Fruit fly (Drosophila melanogaster): Measurements from ENCODE around the gene Exo84.

The Exo84 gene

dm6 chr3R:26021195-26021914, 30.7 kb downstream of the Exo84 start (continued):
- TF ChIP-seq fru (GFP tag; optimal IDR thresholded peaks at IDR 0.05), result peak; percentile 89
- TF ChIP-seq ey (GFP tag; optimal IDR thresholded peaks at IDR 0.05), result peak; percentile 88
- peak; percentile 75 for TF ChIP-seq Dif (GFP tag; optimal IDR thresholded peaks at IDR 0.05; ENCODE audit: partially characterized antibody)
- TF ChIP-seq psq (GFP tag; optimal IDR thresholded peaks at IDR 0.05), result peak; percentile 88
- no peak for TF ChIP-seq lola (GFP tag; optimal IDR thresholded peaks at IDR 0.05)

DNA sequence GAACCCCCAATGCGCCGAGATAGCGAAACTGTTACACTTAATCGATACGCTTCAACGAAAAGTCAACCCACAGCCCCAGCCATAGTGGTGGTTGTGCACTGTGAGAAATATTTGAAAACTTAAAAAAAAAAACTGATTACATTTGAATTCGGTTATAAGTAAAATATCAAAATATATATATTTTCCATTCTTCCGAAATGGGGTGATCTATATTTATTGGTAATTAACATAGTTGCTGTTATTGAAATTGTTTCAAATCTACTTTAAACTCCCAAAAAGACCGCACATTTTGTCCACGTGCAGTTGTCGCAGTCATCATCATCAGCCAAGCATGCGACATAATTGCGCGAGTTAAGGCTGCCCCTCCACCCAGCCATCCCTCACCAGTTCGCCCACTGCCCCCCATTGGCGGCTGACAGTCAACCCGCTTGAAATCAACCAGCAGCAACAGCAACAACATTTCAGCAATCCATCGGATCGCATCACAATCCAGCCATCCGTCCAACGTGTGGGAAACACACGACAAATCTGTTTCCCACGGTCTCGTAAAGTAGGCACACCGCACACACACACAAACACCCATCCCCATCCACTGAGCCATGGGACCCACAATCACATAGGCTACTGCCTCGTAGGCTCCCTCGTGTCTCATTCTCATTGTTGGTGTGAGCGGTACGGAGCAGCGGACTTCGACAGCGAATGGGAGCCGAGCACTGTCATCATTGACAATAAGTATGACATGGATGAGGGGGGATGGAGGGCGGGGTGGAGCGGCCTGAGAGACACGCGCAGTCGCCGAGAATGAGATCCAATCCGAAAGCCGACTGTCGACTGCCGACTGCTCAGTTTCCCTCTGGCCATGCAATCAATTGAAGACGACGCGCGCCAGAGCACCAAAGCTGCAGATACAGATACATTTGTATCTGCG, 31.5 kb downstream of the Exo84 start:
- TF ChIP-seq Hr78 (GFP tag; optimal IDR thresholded peaks at IDR 0.05) (no peak), Dif (GFP tag; optimal IDR thresholded peaks at IDR 0.05; ENCODE audit: partially characterized antibody) (peak; percentile 75), HLH106 (tag; optimal IDR thresholded peaks at IDR 0.05) (peak; percentile 31), ey (GFP tag; optimal IDR thresholded peaks at IDR 0.05) (peak; percentile 55), sage (GFP tag; optimal IDR thresholded peaks at IDR 0.05) (peak; percentile 0), sv (GFP tag; optimal IDR thresholded peaks at IDR 0.05) (peak; percentile 54), foxo (GFP tag; optimal IDR thresholded peaks at IDR 0.05) (peak in 1 of 2 experiments; percentile 66), rgr (GFP tag; optimal IDR thresholded peaks at IDR 0.05) (peak; percentile 71), Jra (GFP tag; optimal IDR thresholded peaks at IDR 0.05) (peak; percentile 32), fru (GFP tag; optimal IDR thresholded peaks at IDR 0.05) (peak; percentile 48), OdsH (GFP tag; optimal IDR thresholded peaks at IDR 0.05) (peak; percentile 67), dl (GFP tag; optimal IDR thresholded peaks at IDR 0.05; ENCODE audit: insufficient read depth in 1 of 2, partially characterized antibody in 2 of 2) (peak; percentile 9 to 76), Rel (GFP tag; optimal IDR thresholded peaks at IDR 0.05) (peak; percentile 2), Rel (tag; optimal IDR thresholded peaks at IDR 0.05) (no peak), br (GFP tag; optimal IDR thresholded peaks at IDR 0.05) (no peak), h (GFP tag; optimal IDR thresholded peaks at IDR 0.05) (peak; percentile 51), brk (GFP tag; optimal IDR thresholded peaks at IDR 0.05) (no peak), Hnf4 (GFP tag; optimal IDR thresholded peaks at IDR 0.05) (peak; percentile 6), Sp1 (GFP tag; optimal IDR thresholded peaks at IDR 0.05) (peak; percentile 42), psq (GFP tag; optimal IDR thresholded peaks at IDR 0.05) (peak; percentile 48), lola (GFP tag; optimal IDR thresholded peaks at IDR 0.05) (no peak), pan (optimal IDR thresholded peaks at IDR 0.05) (no peak), Hr83 (GFP tag; optimal IDR thresholded peaks at IDR 0.05; ENCODE audit: poor library complexity, severe bottlenecking) (peak; percentile 62)

DNA sequence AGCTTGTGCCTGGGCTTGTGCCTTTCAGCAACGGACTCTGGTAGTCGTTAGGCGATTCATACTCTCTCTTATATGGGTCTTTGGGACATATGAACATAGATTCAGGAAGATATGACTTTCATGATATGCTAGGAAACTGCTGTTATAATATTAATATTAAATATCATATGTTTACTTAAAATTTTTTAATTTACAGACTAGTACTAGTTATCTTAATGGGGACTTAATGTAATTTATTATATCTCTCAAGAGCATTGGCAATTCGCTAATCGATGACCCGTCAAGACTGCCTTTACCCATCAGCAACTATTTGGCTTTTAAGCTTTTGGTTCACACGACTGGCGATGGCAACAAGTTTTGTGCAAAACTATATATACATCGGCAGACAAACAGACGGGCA, 32.8 kb downstream of the Exo84 start:
- no peak for TF ChIP-seq CrebA (GFP tag; optimal IDR thresholded peaks at IDR 0.05; ENCODE audit: borderline replicate concordance)
- peak in 1 of 2 experiments; percentile 5 for TF ChIP-seq foxo (GFP tag; optimal IDR thresholded peaks at IDR 0.05)

dm6 chr3R:26017771-26018731, 34.0 kb downstream of the Exo84 start:
- peak; percentile 96 for TF ChIP-seq Hr83 (GFP tag; optimal IDR thresholded peaks at IDR 0.05; ENCODE audit: poor library complexity, severe bottlenecking)
- TF ChIP-seq Dif (GFP tag; optimal IDR thresholded peaks at IDR 0.05; ENCODE audit: partially characterized antibody), result peak; percentile 2
- TF ChIP-seq Hnf4 (GFP tag; optimal IDR thresholded peaks at IDR 0.05), result peak; percentile 77
- no peak for TF ChIP-seq Abd-B (GFP tag; optimal IDR thresholded peaks at IDR 0.05)
- peak; percentile 95 for TF ChIP-seq psq (GFP tag; optimal IDR thresholded peaks at IDR 0.05)
- peak; percentile 74 for TF ChIP-seq br (GFP tag; optimal IDR thresholded peaks at IDR 0.05)
- TF ChIP-seq tai (GFP tag; optimal IDR thresholded peaks at IDR 0.05), result peak; percentile 76
- peak; percentile 90 for TF ChIP-seq fru (GFP tag; optimal IDR thresholded peaks at IDR 0.05)
- TF ChIP-seq sage (GFP tag; optimal IDR thresholded peaks at IDR 0.05), result peak; percentile 36
- TF ChIP-seq Jra (GFP tag; optimal IDR thresholded peaks at IDR 0.05), result peak; percentile 58
- TF ChIP-seq pan (optimal IDR thresholded peaks at IDR 0.05), result no peak
- TF ChIP-seq Rel (GFP tag; optimal IDR thresholded peaks at IDR 0.05), result peak; percentile 75
- TF ChIP-seq Rel (tag; optimal IDR thresholded peaks at IDR 0.05), result peak; percentile 53
- peak; percentile 91 for TF ChIP-seq woc (GFP tag; optimal IDR thresholded peaks at IDR 0.05)
- TF ChIP-seq lola (GFP tag; optimal IDR thresholded peaks at IDR 0.05), result no peak
- TF ChIP-seq CG9705 (GFP tag; optimal IDR thresholded peaks at IDR 0.05), result peak; percentile 90
- TF ChIP-seq brk (GFP tag; optimal IDR thresholded peaks at IDR 0.05), result peak; percentile 79
- TF ChIP-seq jim (GFP tag; optimal IDR thresholded peaks at IDR 0.05), result peak; percentile 49
- TF ChIP-seq OdsH (GFP tag; optimal IDR thresholded peaks at IDR 0.05), result peak; percentile 93
- peak in 1 of 2 experiments; percentile 93 for TF ChIP-seq foxo (GFP tag; optimal IDR thresholded peaks at IDR 0.05)
- TF ChIP-seq ey (GFP tag; optimal IDR thresholded peaks at IDR 0.05), result peak; percentile 63
- no peak for TF ChIP-seq Mio (GFP tag; optimal IDR thresholded peaks at IDR 0.05)
- TF ChIP-seq Vsx2 (GFP tag; optimal IDR thresholded peaks at IDR 0.05; ENCODE audit: partially characterized antibody), result peak; percentile 17
- peak; percentile 84 for TF ChIP-seq h (GFP tag; optimal IDR thresholded peaks at IDR 0.05)
- peak; percentile 92 for TF ChIP-seq dmrt93B (GFP tag; optimal IDR thresholded peaks at IDR 0.05)
- peak; percentile 52 for TF ChIP-seq dsf (GFP tag; optimal IDR thresholded peaks at IDR 0.05; ENCODE audit: borderline replicate concordance)
- TF ChIP-seq sv (GFP tag; optimal IDR thresholded peaks at IDR 0.05), result peak; percentile 41
- TF ChIP-seq CrebA (GFP tag; optimal IDR thresholded peaks at IDR 0.05; ENCODE audit: borderline replicate concordance), result no peak
- no peak for TF ChIP-seq Hr78 (GFP tag; optimal IDR thresholded peaks at IDR 0.05)

Measured in whole organism, wandering third instar larva.